Fruit fly (Drosophila melanogaster) whole organism, pupa: ENCODE measurements around the gene CG8945.

Experiments used
- CG10348 ChIP-seq: fragments of 200-800 bp; sonication (Bioruptor generic); IDR thresholded peaks from 2 replicates; pipeline ENCODE4 v1.3.6; 2022; ENCODE audit warnings: missing biosample characterization, missing genetic modification characterization
- CG12605 ChIP-seq: fragments of 200-800 bp; sonication (Bioruptor generic); IDR thresholded peaks from 2 replicates; pipeline ENCODE4 v1.3.6; 2022; ENCODE audit warnings: missing biosample characterization, missing genetic modification characterization
- CG13204 ChIP-seq: fragments of 200-800 bp; sonication (Bioruptor generic); optimal IDR thresholded peaks from 2 replicates; lab custom pipeline; 2018; ENCODE audit warnings: missing biosample characterization, mild to moderate bottlenecking, missing genetic modification characterization, moderate library complexity
- CG14655 ChIP-seq: fragments of 200-800 bp; sonication (Bioruptor generic); optimal IDR thresholded peaks from 3 replicates; lab custom pipeline; 2017; ENCODE audit warnings: mild to moderate bottlenecking, missing biosample characterization, missing genetic modification reagents, missing genetic modification characterization
- CG15710 ChIP-seq: fragments of 200-800 bp; sonication (Bioruptor generic); optimal IDR thresholded peaks from 2 replicates; lab custom pipeline; 2018; ENCODE audit warnings: missing biosample characterization, mild to moderate bottlenecking, missing genetic modification characterization, moderate library complexity
- CG17806 ChIP-seq: fragments of 200-800 bp; sonication (Bioruptor generic); optimal IDR thresholded peaks from 2 replicates; lab custom pipeline; 2018; ENCODE audit warnings: missing biosample characterization, mild to moderate bottlenecking, missing genetic modification characterization, moderate library complexity
- CG32121 ChIP-seq: fragments of 200-800 bp; sonication (Bioruptor generic); IDR thresholded peaks from 2 replicates; pipeline ENCODE4 v1.3.6; 2022; ENCODE audit warnings: missing biosample characterization, missing genetic modification characterization
- CG34367 ChIP-seq: fragments of 200-800 bp; sonication (Bioruptor generic); optimal IDR thresholded peaks from 2 replicates; lab custom pipeline; 2018; ENCODE audit warnings: missing biosample characterization, mild to moderate bottlenecking, missing genetic modification characterization
- CG4496 ChIP-seq: fragments of 200-800 bp; sonication (Bioruptor generic); IDR thresholded peaks from 3 replicates; pipeline ENCODE4 v1.3.6; 2022; ENCODE audit warnings: missing biosample characterization, missing genetic modification characterization
- CG8159 ChIP-seq: fragments of 200-800 bp; sonication (Bioruptor generic); optimal IDR thresholded peaks from 3 replicates; lab custom pipeline; 2018; ENCODE audit warnings: missing biosample characterization, mild to moderate bottlenecking, missing genetic modification characterization, moderate library complexity
- CG8301 ChIP-seq: fragments of 200-800 bp; sonication (Bioruptor generic); optimal IDR thresholded peaks from 2 replicates; lab custom pipeline; 2018; ENCODE audit warnings: missing biosample characterization, mild to moderate bottlenecking, missing genetic modification characterization
- CG9948 ChIP-seq: fragments of 200-800 bp; sonication (Bioruptor generic); optimal IDR thresholded peaks from 2 replicates; lab custom pipeline; 2018; ENCODE audit warnings: missing biosample characterization, mild to moderate bottlenecking, missing genetic modification characterization, moderate library complexity
- D1 ChIP-seq: fragments of 200-800 bp; sonication (Bioruptor generic); optimal IDR thresholded peaks from 2 replicates; lab custom pipeline; 2018; ENCODE audit warnings: missing biosample characterization, mild to moderate bottlenecking, missing genetic modification characterization, moderate library complexity
- EcR ChIP-seq: fragments of 200-800 bp; sonication (Bioruptor generic); optimal IDR thresholded peaks from 3 replicates; lab custom pipeline; 2019; ENCODE audit warnings: missing biosample characterization, missing genetic modification characterization, mild to moderate bottlenecking, moderate library complexity, missing genetic modification reagents
- Ets98B ChIP-seq: fragments of 200-800 bp; sonication (Bioruptor generic); IDR thresholded peaks from 2 replicates; pipeline ENCODE4 v1.3.6; 2022; ENCODE audit warnings: missing biosample characterization, missing genetic modification characterization
- Pif1A ChIP-seq: fragments of 200-800 bp; sonication (Bioruptor generic); optimal IDR thresholded peaks from 3 replicates; lab custom pipeline; 2016; ENCODE audit warnings: missing biosample characterization, missing genetic modification characterization
- Pif1B ChIP-seq: fragments of 200-800 bp; sonication (Bioruptor generic); optimal IDR thresholded peaks from 3 replicates; lab custom pipeline; 2016; ENCODE audit warnings: missing biosample characterization, missing genetic modification characterization
- Snoo ChIP-seq: fragments of 200-800 bp; sonication (Bioruptor generic); optimal IDR thresholded peaks from 3 replicates; lab custom pipeline; 2017; ENCODE audit warnings: missing biosample characterization, mild to moderate bottlenecking, missing genetic modification characterization, inconsistent platforms
- fd96Ca ChIP-seq: fragments of 200-800 bp; sonication (Bioruptor generic); IDR thresholded peaks from 3 replicates; pipeline ENCODE4 v1.3.6; 2022; ENCODE audit warnings: missing biosample characterization, missing genetic modification characterization
- gl ChIP-seq: fragments of 200-800 bp; sonication (Bioruptor generic); optimal IDR thresholded peaks from 2 replicates; lab custom pipeline; 2018; ENCODE audit warnings: missing biosample characterization, mild to moderate bottlenecking, missing genetic modification characterization
- rn ChIP-seq: fragments of 200-800 bp; sonication (Bioruptor generic); IDR thresholded peaks from 2 replicates; pipeline ENCODE4 v1.3.6; 2022; ENCODE audit warnings: missing biosample characterization, missing genetic modification characterization

Gene CG8945

dm6 chrX:17087575-17087974 lies at the start of gene CG8945:
TSS of gene CG8945 (minus strand) at chrX:17087675.
- TF ChIP-seq Pif1B (GFP tag; lab: Kevin White, UChicago) (no peak), CG14655 (GFP tag; lab: Kevin White, UChicago) (no peak), CG10348 (GFP tag; lab: Robert Waterston, UW) (no peak), gl (no peak), CG9948 (tag; lab: Kevin White, UChicago) (no peak), CG8159 (tag; lab: Kevin White, UChicago) (no peak), CG8301 (tag; lab: Kevin White, UChicago) (no peak), Ets98B (no peak)
- TF ChIP-seq, all 21 proteins: peak for 0

DNA sequence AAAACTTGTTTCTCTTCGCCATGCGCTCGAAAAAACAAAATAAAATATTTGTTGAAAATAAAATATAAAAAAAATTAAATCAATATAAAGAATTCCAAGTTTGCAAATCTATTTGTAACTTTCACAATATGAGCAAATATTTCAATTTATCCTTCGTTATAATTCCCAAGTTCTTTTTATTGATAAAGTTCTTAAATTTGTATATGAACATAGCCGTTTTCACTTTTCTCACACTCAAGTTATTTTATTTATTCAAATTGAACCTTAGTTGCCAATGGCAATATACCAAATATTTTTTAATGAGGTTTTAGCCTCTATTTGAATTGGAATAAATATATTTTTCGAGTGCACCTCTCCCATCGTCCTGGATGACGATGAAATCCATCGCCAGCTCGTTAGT lies 45.2 kb upstream of the CG8945 start:
- no peak for TF ChIP-seq gl
- TF ChIP-seq fd96Ca (GFP tag; lab: Robert Waterston, UW): no peak
- TF ChIP-seq D1 (tag; lab: Kevin White, UChicago): no peak
- TF ChIP-seq CG32121 (GFP tag; lab: Robert Waterston, UW): no peak
- TF ChIP-seq CG10348 (GFP tag; lab: Robert Waterston, UW): no peak
- TF ChIP-seq CG9948 (tag; lab: Kevin White, UChicago): no peak
- no peak for TF ChIP-seq Ets98B
- no peak for TF ChIP-seq CG34367
- TF ChIP-seq CG15710 (tag; lab: Kevin White, UChicago): no peak
- no peak for TF ChIP-seq CG8159 (tag; lab: Kevin White, UChicago)
- no peak for TF ChIP-seq CG14655 (GFP tag; lab: Kevin White, UChicago)
- TF ChIP-seq CG4496: no peak
- no peak for TF ChIP-seq Snoo
- no peak for TF ChIP-seq CG8301 (tag; lab: Kevin White, UChicago)
- TF ChIP-seq, all 21 proteins: peak for 0

- TF ChIP-seq CG8301 (tag; lab: Kevin White, UChicago) (peak; percentile 31), CG14655 (GFP tag; lab: Kevin White, UChicago) (no peak), Snoo (peak; percentile 17), CG12605 (GFP tag; lab: Robert Waterston, UW) (peak; percentile 23; the same call in 1 of the 2 replicates), CG17806 (peak; percentile 41), CG34367 (no peak), D1 (tag; lab: Kevin White, UChicago) (peak; percentile 9), CG15710 (tag; lab: Kevin White, UChicago) (peak; percentile 29), CG4496 (peak; percentile 58; the same call in 2 of the 3 replicates), EcR (GFP tag; lab: Kevin White, UChicago) (no peak), CG10348 (GFP tag; lab: Robert Waterston, UW) (no peak), Ets98B (peak; percentile 61; the same call in 1 of the 2 replicates), CG8159 (tag; lab: Kevin White, UChicago) (no peak), CG32121 (GFP tag; lab: Robert Waterston, UW) (peak; percentile 62; the same call in 1 of the 2 replicates), CG9948 (tag; lab: Kevin White, UChicago) (no peak), CG13204 (GFP tag; lab: Kevin White, UChicago) (no peak), Pif1A (peak; percentile 39), gl (no peak), fd96Ca (GFP tag; lab: Robert Waterston, UW) (no peak), Pif1B (GFP tag; lab: Kevin White, UChicago) (peak; percentile 52), rn (GFP tag; lab: Robert Waterston, UW) (no peak)
Measured at dm6 chrX:17129733-17130466, 42.4 kb upstream of the CG8945 start.

- TF ChIP-seq CG8159 (tag; lab: Kevin White, UChicago) (peak; percentile 55), Pif1A (peak; percentile 32), CG10348 (GFP tag; lab: Robert Waterston, UW) (no peak), fd96Ca (GFP tag; lab: Robert Waterston, UW) (peak; percentile 37; the same call in 1 of the 3 replicates), CG13204 (GFP tag; lab: Kevin White, UChicago) (peak; percentile 19), CG14655 (GFP tag; lab: Kevin White, UChicago) (peak; percentile 40), CG17806 (peak; percentile 58), rn (GFP tag; lab: Robert Waterston, UW) (no peak), CG15710 (tag; lab: Kevin White, UChicago) (peak; percentile 23), D1 (tag; lab: Kevin White, UChicago) (no peak), Ets98B (0 out of 2 replicates have a peak, but pooled peaks have one; percentile 14), Snoo (no peak), gl (peak; percentile 48), CG12605 (GFP tag; lab: Robert Waterston, UW) (peak; percentile 9; the same call in 1 of the 2 replicates), CG32121 (GFP tag; lab: Robert Waterston, UW) (peak; percentile 41; the same call in 1 of the 2 replicates), CG9948 (tag; lab: Kevin White, UChicago) (peak; percentile 20), CG34367 (no peak), CG8301 (tag; lab: Kevin White, UChicago) (peak; percentile 23), CG4496 (peak; percentile 18; the same call in 2 of the 3 replicates), EcR (GFP tag; lab: Kevin White, UChicago) (peak; percentile 42), Pif1B (GFP tag; lab: Kevin White, UChicago) (peak; percentile 46)
Measured at dm6 chrX:17125017-17125821, 37.7 kb upstream of the CG8945 start.
